Worm (Caenorhabditis elegans) whole organism, L1 larva: ENCODE data around the gene nhr-18.

Experiments used
- C16A3.4 ChIP-seq: fragments of 150-350 bp; optimal IDR thresholded peaks from 2 replicates; lab custom pipeline; 2014; ENCODE audit warnings: missing biosample characterization, missing genetic modification characterization
- blmp-1 ChIP-seq: fragments of 150-350 bp; optimal IDR thresholded peaks from 2 replicates; lab custom pipeline; 2014; ENCODE audit warnings: missing biosample characterization, missing genetic modification characterization
- ceh-82 ChIP-seq, 3 experiments: fragments of 150-350 bp in 1 of 3; sonication (generic microtip) in 2 of 3; optimal IDR thresholded peaks; 2 replicates each; lab custom pipeline; 2014 to 2017; ENCODE audit warnings: missing biosample characterization in 3 of 3, missing genetic modification characterization in 3 of 3
- dpl-1 ChIP-seq, 3 experiments: fragments of 150-350 bp in 2 of 3; sonication (generic microtip) in 1 of 3; optimal IDR thresholded peaks; 2 replicates each; lab custom pipeline; 2014 to 2017; ENCODE audit warnings: missing biosample characterization in 3 of 3, missing genetic modification characterization in 3 of 3, missing genetic modification reagents in 3 of 3
- dsc-1 ChIP-seq: sonication (generic microtip); optimal IDR thresholded peaks from 2 replicates; lab custom pipeline; 2016; ENCODE audit warnings: mild to moderate bottlenecking, missing genetic modification characterization, missing compliant biosample characterization
- efl-1 ChIP-seq, 4 experiments: fragments of 150-350 bp; optimal IDR thresholded peaks in 3 of 4; peaks in 1 of 4; 1 replicate in 1 of 4; 2 replicates in 3 of 4; lab custom pipeline; 2014; ENCODE audit warnings: missing biosample characterization in 2 of 4, missing genetic modification characterization in 2 of 4, missing genetic modification reagents in 2 of 4
- efl-3 ChIP-seq: fragments of 200-800 bp; sonication (Bioruptor generic); optimal IDR thresholded peaks from 2 replicates; lab custom pipeline; 2018; ENCODE audit warnings: mild to moderate bottlenecking, missing genetic modification characterization, missing compliant biosample characterization
- elt-2 ChIP-seq: sonication (generic microtip); optimal IDR thresholded peaks from 2 replicates; lab custom pipeline; 2016; ENCODE audit warnings: missing genetic modification characterization, mild to moderate bottlenecking, inconsistent platforms, missing compliant biosample characterization, missing genetic modification reagents
- elt-3 ChIP-seq, 6 experiments: fragments of 150-350 bp in 1 of 6; sonication (generic microtip); optimal IDR thresholded peaks; 2 replicates each; lab custom pipeline; 2017 to 2018; ENCODE audit warnings: missing biosample characterization in 6 of 6, missing genetic modification characterization in 6 of 6, inconsistent platforms in 1 of 6
- fkh-10 ChIP-seq: sonication (generic microtip); optimal IDR thresholded peaks from 2 replicates; lab custom pipeline; 2017; ENCODE audit warnings: missing biosample characterization, missing genetic modification reagents, missing genetic modification characterization
- fkh-4 ChIP-seq: sonication (generic microtip); optimal IDR thresholded peaks from 2 replicates; lab custom pipeline; 2016; ENCODE audit warnings: missing compliant biosample characterization, missing genetic modification characterization, borderline replicate concordance
- fkh-8 ChIP-seq: sonication (generic microtip); optimal IDR thresholded peaks from 2 replicates; lab custom pipeline; 2016; ENCODE audit warnings: mild to moderate bottlenecking, missing genetic modification characterization, missing compliant biosample characterization
- fos-1 ChIP-seq: fragments of 150-350 bp; optimal IDR thresholded peaks from 2 replicates; lab custom pipeline; 2014; ENCODE audit warnings: missing biosample characterization, missing genetic modification characterization
- grh-1 ChIP-seq: fragments of 200-800 bp; sonication (Bioruptor generic); IDR thresholded peaks from 2 replicates; pipeline ENCODE4 v1.3.6; 2022; ENCODE audit warnings: missing genetic modification reagents, missing genetic modification characterization, missing compliant biosample characterization
- hpl-2 ChIP-seq: fragments of 150-350 bp; optimal IDR thresholded peaks from 2 replicates; lab custom pipeline; 2014; ENCODE audit warnings: missing biosample characterization, missing genetic modification reagents, missing genetic modification characterization
- lin-13 ChIP-seq: fragments of 150-350 bp; optimal IDR thresholded peaks from 2 replicates; lab custom pipeline; 2014; ENCODE audit warnings: missing biosample characterization, missing genetic modification reagents, missing genetic modification characterization
- lin-35 ChIP-seq, 2 experiments: fragments of 150-350 bp; optimal IDR thresholded peaks; 2 replicates each; lab custom pipeline; 2014; ENCODE audit warnings: missing biosample characterization in 2 of 2, missing genetic modification characterization in 2 of 2, missing genetic modification reagents in 2 of 2
- lin-39 ChIP-seq: fragments of 150-350 bp; optimal IDR thresholded peaks from 2 replicates; lab custom pipeline; 2014; ENCODE audit warnings: missing biosample characterization, missing genetic modification reagents, missing genetic modification characterization
- lsy-2 ChIP-seq, 2 experiments: fragments of 150-350 bp; optimal IDR thresholded peaks; 2 replicates each; lab custom pipeline; 2014; ENCODE audit warnings: missing biosample characterization in 2 of 2, missing genetic modification characterization in 2 of 2
- mab-9 ChIP-seq: fragments of 200-800 bp; sonication (Bioruptor generic); IDR thresholded peaks from 2 replicates; pipeline ENCODE4 v1.3.6; 2022; ENCODE audit warnings: missing genetic modification reagents, missing genetic modification characterization, missing compliant biosample characterization
- mep-1 ChIP-seq: fragments of 150-350 bp; optimal IDR thresholded peaks from 2 replicates; lab custom pipeline; 2014; ENCODE audit warnings: missing biosample characterization, missing genetic modification characterization
- nhr-11 ChIP-seq: fragments of 150-350 bp; optimal IDR thresholded peaks from 2 replicates; lab custom pipeline; 2014; ENCODE audit warnings: missing biosample characterization, missing genetic modification characterization
- nhr-12 ChIP-seq: sonication (generic microtip); optimal IDR thresholded peaks from 2 replicates; lab custom pipeline; 2017; ENCODE audit warnings: missing biosample characterization, missing genetic modification characterization
- nhr-20 ChIP-seq: sonication (generic microtip); optimal IDR thresholded peaks from 2 replicates; lab custom pipeline; 2016; ENCODE audit warnings: mild to moderate bottlenecking, missing genetic modification characterization, missing compliant biosample characterization
- nhr-47 ChIP-seq: sonication (generic microtip); optimal IDR thresholded peaks from 2 replicates; lab custom pipeline; 2016; ENCODE audit warnings: mild to moderate bottlenecking, missing genetic modification characterization, moderate library complexity, missing compliant biosample characterization
- nhr-71 ChIP-seq: sonication (generic microtip); optimal IDR thresholded peaks from 2 replicates; lab custom pipeline; 2016; ENCODE audit warnings: mild to moderate bottlenecking, missing genetic modification characterization, moderate library complexity, missing compliant biosample characterization
- nhr-90 ChIP-seq: sonication (generic microtip); optimal IDR thresholded peaks from 2 replicates; lab custom pipeline; 2016; ENCODE audit warnings: mild to moderate bottlenecking, missing genetic modification characterization, missing compliant biosample characterization; ENCODE audit not compliant: poor library complexity
- pag-3 ChIP-seq: sonication (generic microtip); optimal IDR thresholded peaks from 2 replicates; lab custom pipeline; 2017; ENCODE audit warnings: missing genetic modification characterization, mild to moderate bottlenecking, missing compliant biosample characterization, antibody characterized with exemption, borderline replicate concordance; ENCODE audit not compliant: insufficient read depth
- rnt-1 ChIP-seq: sonication (generic microtip); optimal IDR thresholded peaks from 2 replicates; lab custom pipeline; 2016; ENCODE audit warnings: mild to moderate bottlenecking, missing genetic modification characterization, moderate library complexity, missing compliant biosample characterization
- snu-23 ChIP-seq: sonication (generic microtip); optimal IDR thresholded peaks from 2 replicates; lab custom pipeline; 2016; ENCODE audit warnings: missing genetic modification characterization, missing compliant biosample characterization
- sptf-1 ChIP-seq: fragments of 150-350 bp; optimal IDR thresholded peaks from 2 replicates; lab custom pipeline; 2014; ENCODE audit warnings: missing biosample characterization, missing genetic modification characterization
- swsn-7 ChIP-seq: sonication (generic microtip); optimal IDR thresholded peaks from 2 replicates; lab custom pipeline; 2016; ENCODE audit warnings: missing genetic modification characterization, missing compliant biosample characterization
- unc-30 ChIP-seq: sonication (generic microtip); optimal IDR thresholded peaks from 2 replicates; lab custom pipeline; 2017; ENCODE audit warnings: missing biosample characterization, missing genetic modification characterization
- unc-62 ChIP-seq: fragments of 150-350 bp; optimal IDR thresholded peaks from 2 replicates; lab custom pipeline; 2014; ENCODE audit warnings: missing biosample characterization, missing genetic modification reagents, missing genetic modification characterization
- unc-86 ChIP-seq: sonication (generic microtip); optimal IDR thresholded peaks from 2 replicates; lab custom pipeline; 2016; ENCODE audit warnings: missing genetic modification characterization, missing compliant biosample characterization
- unc-98 ChIP-seq: fragments of 200-800 bp; sonication (Bioruptor generic); IDR thresholded peaks from 2 replicates; pipeline ENCODE4 v1.3.6; 2022; ENCODE audit warnings: missing genetic modification characterization, missing compliant biosample characterization
- vab-15 ChIP-seq: sonication (generic microtip); optimal IDR thresholded peaks from 2 replicates; lab custom pipeline; 2017; ENCODE audit warnings: missing genotype, mild to moderate bottlenecking, missing genetic modification characterization, missing compliant biosample characterization
- xbp-1 ChIP-seq: sonication (generic microtip); optimal IDR thresholded peaks from 2 replicates; lab custom pipeline; 2016; ENCODE audit warnings: missing genetic modification characterization, missing compliant biosample characterization
- zag-1 ChIP-seq: fragments of 150-350 bp; optimal IDR thresholded peaks from 2 replicates; lab custom pipeline; 2014; ENCODE audit warnings: missing biosample characterization, missing genetic modification characterization

Gene nhr-18

DNA sequence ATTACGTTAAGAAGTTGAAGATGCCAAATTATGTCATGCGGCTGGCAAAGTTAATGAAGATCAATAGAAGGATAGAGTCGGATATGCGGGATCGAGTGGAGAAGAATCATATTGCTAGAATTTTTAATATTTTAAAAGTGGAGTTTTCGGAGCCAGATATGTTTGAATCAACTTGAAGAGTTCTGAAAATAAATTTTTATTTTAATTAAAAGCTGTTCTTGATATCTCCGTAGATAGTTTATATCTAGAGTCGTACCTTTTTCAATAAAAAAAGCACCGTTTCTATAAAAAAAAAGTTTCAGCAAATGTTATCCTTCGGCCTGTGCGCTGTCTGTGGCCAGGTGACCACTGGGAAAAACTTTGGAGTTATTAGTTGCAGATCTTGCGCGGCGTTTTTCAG is 6.2 kb downstream of the nhr-18 start, which contains the start of gene nhr-96:
Gene nhr-96, plus strand, starts transcription at position 301 of the 400 bp plus-strand sequence.
- TF ChIP-seq efl-3 (no peak), efl-1 (optimal IDR thresholded peaks at IDR 0.05; lab: Kevin White, UChicago) (no peak), efl-1 (GFP tag; optimal IDR thresholded peaks at IDR 0.05 in 1 of 2; lab: Kevin White, UChicago) (peak in 1 of 2 experiments; percentile 70)

DNA sequence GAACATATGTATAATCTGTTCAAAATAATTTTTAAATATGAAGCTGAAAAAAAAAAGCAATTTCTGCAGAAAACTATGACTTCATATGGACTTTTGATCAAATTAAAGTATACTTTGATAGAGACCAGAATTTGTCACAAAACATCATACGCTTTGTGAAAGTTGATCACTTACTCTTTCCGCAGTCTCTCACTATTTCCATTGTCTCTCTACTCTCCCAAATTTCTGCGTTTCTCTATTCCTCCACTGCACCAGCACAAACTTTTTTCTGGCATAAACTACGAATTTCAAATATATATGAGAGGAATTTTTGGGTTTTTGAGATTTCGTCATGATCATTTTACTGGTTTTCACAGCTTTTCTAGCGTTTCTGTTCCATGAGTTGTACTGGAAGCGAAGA is 8.8 kb downstream of the nhr-18 start, which contains the start of gene cyp-33C4:
Gene cyp-33C4, plus strand, starts transcription at position 293 of the 400 bp plus-strand sequence.
- peak; percentile 86 for TF ChIP-seq nhr-20 (tag; lab: Kevin White, UChicago)
- peak; percentile 13 for TF ChIP-seq mep-1 (tag; lab: Kevin White, UChicago)
- TF ChIP-seq lin-35 (GFP tag; optimal IDR thresholded peaks at IDR 0.05; lab: Kevin White, UChicago), result peak in 1 of 2 experiments; percentile 35
- TF ChIP-seq dsc-1 (tag; lab: Kevin White, UChicago), result no peak
- no peak for TF ChIP-seq nhr-12 (tag; lab: Kevin White, UChicago)
- TF ChIP-seq zag-1 (tag; lab: Kevin White, UChicago), result no peak
- TF ChIP-seq blmp-1, result peak; percentile 80
- TF ChIP-seq fkh-8, result peak; percentile 55
- TF ChIP-seq grh-1, result no peak
- no peak for TF ChIP-seq fos-1 (tag; lab: Kevin White, UChicago)
- TF ChIP-seq nhr-11 (tag; lab: Kevin White, UChicago), result no peak
- TF ChIP-seq dpl-1 (GFP tag; optimal IDR thresholded peaks at IDR 0.05; lab: Kevin White, UChicago), result peak in 1 of 3 experiments; percentile 26
- no peak for TF ChIP-seq lin-39 (tag; lab: Kevin White, UChicago)
- TF ChIP-seq mab-9 (GFP tag; lab: Robert Waterston, UW), result no peak
- no peak for TF ChIP-seq vab-15
- no peak for TF ChIP-seq pag-3 (tag; lab: Kevin White, UChicago)
- no peak for TF ChIP-seq C16A3.4 (tag; lab: Kevin White, UChicago)
- TF ChIP-seq unc-86 (tag; lab: Kevin White, UChicago), result no peak
- TF ChIP-seq nhr-47 (tag; lab: Kevin White, UChicago), result peak; percentile 33
- TF ChIP-seq fkh-10, result no peak
- TF ChIP-seq ceh-82 (tag; optimal IDR thresholded peaks at IDR 0.05; lab: Kevin White, UChicago), result peak in 1 of 3 experiments; percentile 20
- TF ChIP-seq sptf-1, result no peak
- TF ChIP-seq fkh-4 (tag; lab: Kevin White, UChicago), result no peak
- peak in 1 of 2 experiments; percentile 42 for TF ChIP-seq lsy-2 (tag; optimal IDR thresholded peaks at IDR 0.05; lab: Kevin White, UChicago)
- TF ChIP-seq lin-13 (GFP tag; lab: Kevin White, UChicago), result no peak
- TF ChIP-seq unc-30 (tag; lab: Kevin White, UChicago), result no peak
- TF ChIP-seq swsn-7, result peak; percentile 34
- no peak for TF ChIP-seq rnt-1 (tag; lab: Kevin White, UChicago)
- peak; percentile 58 for TF ChIP-seq nhr-71 (tag; lab: Kevin White, UChicago)
- no peak for TF ChIP-seq unc-98 (GFP tag; lab: Robert Waterston, UW)
- TF ChIP-seq elt-2, result peak; percentile 18
- no peak for TF ChIP-seq xbp-1 (tag; lab: Kevin White, UChicago)
- TF ChIP-seq hpl-2 (GFP tag; lab: Kevin White, UChicago), result no peak
- TF ChIP-seq snu-23 (GFP tag; lab: Kevin White, UChicago), result peak; percentile 60
- TF ChIP-seq efl-1 (optimal IDR thresholded peaks at IDR 0.05; lab: Kevin White, UChicago), result peak; percentile 26 to 48
- TF ChIP-seq efl-1 (GFP tag; optimal IDR thresholded peaks at IDR 0.05 in 1 of 2; lab: Kevin White, UChicago), result peak; percentile 13 to 82

DNA sequence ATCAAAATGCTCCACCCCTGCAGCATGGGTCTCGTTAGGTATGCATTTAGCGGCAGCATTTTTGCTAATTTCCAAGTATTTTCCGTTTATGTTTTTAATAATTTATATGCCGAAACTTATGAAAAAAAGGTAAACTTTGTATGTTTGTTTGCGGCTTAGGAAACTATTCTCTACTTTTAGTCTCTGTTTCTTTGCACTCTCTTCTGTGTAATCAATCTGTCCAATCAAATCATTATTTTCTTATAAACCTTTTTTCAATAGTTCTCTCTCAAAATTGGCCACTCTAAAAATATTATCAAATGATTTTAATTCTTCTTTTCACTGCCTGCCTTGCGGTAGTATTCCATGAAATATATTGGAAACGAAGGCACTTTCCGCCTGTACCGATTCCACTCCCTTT is 11.0 kb downstream of the nhr-18 start:
- TF ChIP-seq dpl-1 (GFP tag; optimal IDR thresholded peaks at IDR 0.05; lab: Kevin White, UChicago) (no peak), unc-62 (no peak), nhr-90 (tag; lab: Kevin White, UChicago) (no peak), lin-35 (GFP tag; optimal IDR thresholded peaks at IDR 0.05; lab: Kevin White, UChicago) (peak in 1 of 2 experiments; percentile 23), nhr-20 (tag; lab: Kevin White, UChicago) (peak; percentile 71), elt-3 (tag; optimal IDR thresholded peaks at IDR 0.05; lab: Kevin White, UChicago) (peak in 2 of 6 experiments; percentile 5 to 74), pag-3 (tag; lab: Kevin White, UChicago) (no peak)
- TF ChIP-seq, all 84 proteins: peak for 3
